Fruit fly (Drosophila melanogaster) whole organism, pupa: ENCODE data around the gene CG45100.

Experiments used
- CG13204 ChIP-seq: fragments of 200-800 bp; sonication (Bioruptor generic); optimal IDR thresholded peaks from 2 replicates; lab custom pipeline; 2018; ENCODE audit warnings: missing biosample characterization, mild to moderate bottlenecking, missing genetic modification characterization, moderate library complexity
- CG4496 ChIP-seq: fragments of 200-800 bp; sonication (Bioruptor generic); IDR thresholded peaks from 3 replicates; pipeline ENCODE4 v1.3.6; 2022; ENCODE audit warnings: missing biosample characterization, missing genetic modification characterization
- CG9948 ChIP-seq: fragments of 200-800 bp; sonication (Bioruptor generic); optimal IDR thresholded peaks from 2 replicates; lab custom pipeline; 2018; ENCODE audit warnings: missing biosample characterization, mild to moderate bottlenecking, missing genetic modification characterization, moderate library complexity
- EcR ChIP-seq: fragments of 200-800 bp; sonication (Bioruptor generic); optimal IDR thresholded peaks from 3 replicates; lab custom pipeline; 2019; ENCODE audit warnings: missing biosample characterization, missing genetic modification characterization, mild to moderate bottlenecking, moderate library complexity, missing genetic modification reagents
- fd96Ca ChIP-seq: fragments of 200-800 bp; sonication (Bioruptor generic); IDR thresholded peaks from 3 replicates; pipeline ENCODE4 v1.3.6; 2022; ENCODE audit warnings: missing biosample characterization, missing genetic modification characterization

DNA sequence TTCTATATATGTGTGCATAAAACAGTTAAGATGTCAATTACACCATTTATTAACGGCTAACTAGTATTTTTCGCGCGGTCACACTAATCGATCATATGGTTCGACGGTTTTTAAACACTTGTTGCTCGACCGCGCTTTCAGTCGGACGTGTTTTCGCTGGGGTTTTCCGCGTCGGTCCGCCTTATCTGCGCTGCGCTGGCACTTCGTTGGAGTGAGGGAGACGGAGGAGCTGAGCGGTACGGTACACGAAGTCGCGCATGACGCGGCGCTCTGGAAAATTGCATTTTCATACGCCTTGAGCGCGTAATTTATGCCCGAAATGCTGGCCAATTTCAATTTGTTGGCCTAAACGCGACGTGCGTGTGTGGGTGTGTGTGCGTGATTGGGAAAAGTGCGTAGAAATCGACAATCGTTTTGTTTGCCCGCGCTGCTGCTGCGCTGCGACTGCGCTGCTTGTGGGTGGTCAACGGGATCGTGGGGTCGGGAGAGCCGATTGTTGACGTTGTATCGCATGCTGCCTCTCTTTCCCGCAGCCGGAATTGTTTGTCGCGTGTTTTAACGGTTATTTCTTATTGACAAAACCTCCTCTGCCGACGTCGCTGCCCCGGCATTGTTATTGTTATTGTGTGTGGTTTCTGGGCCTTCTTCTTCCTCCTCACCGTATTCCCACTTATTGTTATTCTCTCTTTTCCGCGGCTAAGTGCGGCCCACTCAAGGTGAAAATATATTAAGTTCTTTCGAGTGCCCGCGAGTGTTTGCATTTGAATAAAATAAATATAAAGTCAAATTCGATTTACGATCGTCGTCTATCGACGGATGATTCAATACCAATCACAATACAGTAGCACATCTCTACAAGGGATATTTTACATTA is 42.8 kb upstream of the CG45100 start, which contains the start of gene Itpr:
- TF ChIP-seq fd96Ca (GFP tag; lab: Robert Waterston, UW) (peak; percentile 32; the same call in 1 of the 3 replicates), CG9948 (tag; lab: Kevin White, UChicago) (no peak), CG13204 (GFP tag; lab: Kevin White, UChicago) (peak; percentile 94), EcR (GFP tag; lab: Kevin White, UChicago) (peak; percentile 7), CG4496 (peak; percentile 49; the same call in 2 of the 3 replicates)
